Fruit fly (Drosophila melanogaster) whole organism, wandering third instar larva: ENCODE results near the gene CG33253.

Source experiments
- CrebA ChIP-seq: fragments of 200-800 bp; sonication (Bioruptor generic); optimal IDR thresholded peaks from 2 replicates; lab custom pipeline; 2016; ENCODE audit warnings: missing biosample characterization, mild to moderate bottlenecking, missing genetic modification characterization, borderline replicate concordance
- Dif ChIP-seq: fragments of 200-275, 200-300 bp; sonication (Bioruptor generic); optimal IDR thresholded peaks from 2 replicates; lab custom pipeline; 2018; ENCODE audit warnings: missing biosample characterization, missing genetic modification characterization; ENCODE audit not compliant: partially characterized antibody
- GATAd ChIP-seq: sonication (Bioruptor generic); optimal IDR thresholded peaks from 2 replicates; lab custom pipeline; 2016; ENCODE audit warnings: missing biosample characterization, missing genetic modification characterization
- Myc ChIP-seq: fragments of >200 bp; optimal IDR thresholded peaks from 2 replicates; lab custom pipeline; 2017
- dl ChIP-seq, 2 experiments: fragments of 175-275, 200-275 bp in 1 of 2; fragments of 200-275 bp in 1 of 2; sonication (Bioruptor generic); optimal IDR thresholded peaks; lab custom pipeline; 2018; ENCODE audit warnings: mild to moderate bottlenecking in 2 of 2, missing biosample characterization in 2 of 2, missing genetic modification characterization in 2 of 2, moderate library complexity in 2 of 2; ENCODE audit not compliant: partially characterized antibody in 2 of 2, insufficient read depth in 1 of 2
- pan ChIP-seq: fragments of >200 bp; optimal IDR thresholded peaks from 2 replicates; lab custom pipeline; 2017
- usp ChIP-seq: fragments of >200 bp; optimal IDR thresholded peaks from 2 replicates; lab custom pipeline; 2017; ENCODE audit warnings: missing biosample characterization, missing genetic modification characterization

DNA sequence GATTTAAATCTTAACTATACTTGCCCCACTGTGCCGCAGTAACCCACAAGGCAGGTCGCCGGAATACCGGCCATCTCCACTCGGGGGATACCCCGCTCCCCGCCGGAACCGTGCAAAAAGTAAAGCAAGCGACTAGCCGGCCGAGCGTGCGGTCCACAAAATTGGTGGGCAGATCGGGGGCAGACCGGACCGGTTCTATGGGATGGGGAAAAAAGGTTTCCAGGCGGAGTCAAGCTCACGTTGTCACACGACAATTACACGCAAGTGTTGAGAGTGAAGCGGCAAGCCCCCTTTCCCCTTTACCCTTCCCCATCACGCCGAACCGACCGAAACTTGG lies 42.1 kb downstream of the CG33253 start:
- TF ChIP-seq CrebA (no peak), pan (lab: Kevin White, UChicago) (no peak), GATAd (GFP tag; lab: Kevin White, UChicago) (no peak), Myc (lab: Kevin White, UChicago) (no peak), dl (GFP tag; optimal IDR thresholded peaks at IDR 0.05; lab: Kevin White, UChicago; ENCODE audit: insufficient read depth in 1 of 2, partially characterized antibody in 2 of 2) (no peak), usp (no peak), Dif (GFP tag; lab: Kevin White, UChicago) (no peak)
